Fruit fly (Drosophila melanogaster) whole organism, prepupa: ENCODE results near the gene CG7523.

ENCODE experiments used
- Blimp-1 ChIP-seq: fragments of 200-800 bp; sonication (Bioruptor generic); optimal IDR thresholded peaks from 3 replicates; lab custom pipeline; 2017; ENCODE audit warnings: missing biosample characterization, missing genetic modification characterization, mild to moderate bottlenecking, moderate library complexity, missing genetic modification reagents
- CG10669 ChIP-seq: fragments of 200-800 bp; sonication (Bioruptor generic); optimal IDR thresholded peaks from 3 replicates; lab custom pipeline; 2018; ENCODE audit warnings: missing biosample characterization, mild to moderate bottlenecking, missing genetic modification characterization, moderate library complexity
- CG11762 ChIP-seq: fragments of 200-800 bp; sonication (Bioruptor generic); optimal IDR thresholded peaks from 3 replicates; lab custom pipeline; 2016; ENCODE audit warnings: missing biosample characterization, missing genetic modification characterization; ENCODE audit not compliant: insufficient read depth
- CG15336 ChIP-seq: fragments of 200-800 bp; sonication (Bioruptor generic); IDR thresholded peaks from 2 replicates; pipeline ENCODE4 v1.3.6; 2022; ENCODE audit warnings: missing biosample characterization, missing genetic modification characterization
- CG1621 ChIP-seq: fragments of 200-800 bp; sonication (Bioruptor generic); optimal IDR thresholded peaks from 3 replicates; lab custom pipeline; 2018; ENCODE audit warnings: missing biosample characterization, mild to moderate bottlenecking, missing genetic modification characterization
- CG3032 ChIP-seq: fragments of 200-800 bp; optimal IDR thresholded peaks from 2 replicates; lab custom pipeline; 2019; ENCODE audit warnings: missing biosample characterization, mild to moderate bottlenecking, missing genetic modification characterization, moderate library complexity
- CG31627 ChIP-seq: fragments of 200-800 bp; sonication (Bioruptor generic); optimal IDR thresholded peaks from 3 replicates; lab custom pipeline; 2016; ENCODE audit warnings: missing biosample characterization, missing genetic modification characterization
- CG34406 ChIP-seq: fragments of 200-800 bp; sonication (Bioruptor generic); optimal IDR thresholded peaks from 3 replicates; lab custom pipeline; 2016; ENCODE audit warnings: missing biosample characterization, missing genetic modification characterization
- CG4318 ChIP-seq: fragments of 200-800 bp; sonication (Bioruptor generic); optimal IDR thresholded peaks from 3 replicates; lab custom pipeline; 2017; ENCODE audit warnings: missing biosample characterization, mild to moderate bottlenecking, missing genetic modification characterization
- CG6792 ChIP-seq: fragments of 200-800 bp; sonication (Bioruptor generic); optimal IDR thresholded peaks from 3 replicates; lab custom pipeline; 2016; ENCODE audit warnings: missing biosample characterization, missing genetic modification characterization
- CG6808 ChIP-seq: fragments of 200-800 bp; sonication (Bioruptor generic); optimal IDR thresholded peaks from 3 replicates; lab custom pipeline; 2017; ENCODE audit warnings: missing biosample characterization, missing genetic modification characterization, mild to moderate bottlenecking, moderate library complexity, missing genetic modification reagents
- CG6854 ChIP-seq: fragments of 200-800 bp; sonication (Bioruptor generic); optimal IDR thresholded peaks from 2 replicates; lab custom pipeline; 2017; ENCODE audit warnings: missing biosample characterization, mild to moderate bottlenecking, missing genetic modification characterization
- CG7368 ChIP-seq: fragments of 200-800 bp; sonication (Bioruptor generic); optimal IDR thresholded peaks from 3 replicates; lab custom pipeline; 2016; ENCODE audit warnings: missing biosample characterization, missing genetic modification characterization
- CG8119 ChIP-seq: fragments of 200-800 bp; sonication (Bioruptor generic); IDR thresholded peaks from 3 replicates; pipeline ENCODE4 v1.3.6; 2022; ENCODE audit warnings: missing biosample characterization, missing genetic modification characterization
- CG8319 ChIP-seq: fragments of 200-800 bp; sonication (Bioruptor generic); optimal IDR thresholded peaks from 3 replicates; lab custom pipeline; 2016; ENCODE audit warnings: missing biosample characterization, missing genetic modification characterization
- CG8632 ChIP-seq: fragments of 200-800 bp; sonication (Bioruptor generic); optimal IDR thresholded peaks from 3 replicates; lab custom pipeline; 2016; ENCODE audit warnings: missing biosample characterization, missing genetic modification characterization
- CG9139 ChIP-seq: fragments of 200-800 bp; sonication (Bioruptor generic); optimal IDR thresholded peaks from 3 replicates; lab custom pipeline; 2017; ENCODE audit warnings: missing biosample characterization, mild to moderate bottlenecking, missing genetic modification characterization
- Eip75B ChIP-seq: fragments of 200-800 bp; sonication (Bioruptor generic); optimal IDR thresholded peaks from 3 replicates; lab custom pipeline; 2016; ENCODE audit warnings: missing biosample characterization, missing genetic modification characterization
- Eip78C ChIP-seq: fragments of 200-800 bp; sonication (Bioruptor generic); peaks from one replicate; lab custom pipeline; 2016; ENCODE audit warnings: missing biosample characterization, missing genetic modification characterization
- Gug ChIP-seq: fragments of 200-800 bp; sonication (Bioruptor generic); IDR thresholded peaks from 2 replicates; pipeline ENCODE4 v1.3.6; 2022; ENCODE audit warnings: missing biosample characterization, missing genetic modification characterization
- Hr39 ChIP-seq: fragments of 200-800 bp; sonication (Bioruptor generic); optimal IDR thresholded peaks from 2 replicates; lab custom pipeline; 2016; ENCODE audit warnings: missing biosample characterization, missing genetic modification characterization
- Hr4 ChIP-seq: fragments of 200-800 bp; sonication (Bioruptor generic); optimal IDR thresholded peaks from 3 replicates; lab custom pipeline; 2016; ENCODE audit warnings: missing biosample characterization, missing genetic modification characterization
- OdsH ChIP-seq: fragments of 200-800 bp; sonication (Bioruptor generic); optimal IDR thresholded peaks from 3 replicates; lab custom pipeline; 2016; ENCODE audit warnings: missing biosample characterization, missing genetic modification characterization
- Smox ChIP-seq: fragments of 200-800 bp; sonication (Bioruptor generic); optimal IDR thresholded peaks from 3 replicates; lab custom pipeline; 2016; ENCODE audit warnings: missing biosample characterization, missing genetic modification characterization
- Sox102F ChIP-seq: fragments of 200-800 bp; sonication (Bioruptor generic); optimal IDR thresholded peaks from 2 replicates; lab custom pipeline; 2016; ENCODE audit warnings: missing biosample characterization, mild to moderate bottlenecking, missing genetic modification characterization
- achi ChIP-seq: fragments of 200-800 bp; sonication (Bioruptor generic); optimal IDR thresholded peaks from 3 replicates; lab custom pipeline; 2016; ENCODE audit warnings: missing biosample characterization, missing genetic modification characterization
- acj6 ChIP-seq: fragments of 200-800 bp; sonication (Bioruptor generic); optimal IDR thresholded peaks from 3 replicates; lab custom pipeline; 2016; ENCODE audit warnings: missing biosample characterization, missing genetic modification characterization
- eg ChIP-seq: fragments of 200-800 bp; sonication (Bioruptor generic); IDR thresholded peaks from 3 replicates; pipeline ENCODE4 v1.3.6; 2022; ENCODE audit warnings: missing biosample characterization, missing genetic modification characterization
- esn ChIP-seq: fragments of 200-800 bp; sonication (Bioruptor generic); optimal IDR thresholded peaks from 2 replicates; lab custom pipeline; 2016; ENCODE audit warnings: missing biosample characterization, mild to moderate bottlenecking, missing genetic modification characterization, moderate library complexity
- fkh ChIP-seq: fragments of 200-800 bp; sonication (Bioruptor generic); optimal IDR thresholded peaks from 3 replicates; lab custom pipeline; 2017; ENCODE audit warnings: missing biosample characterization, mild to moderate bottlenecking, missing genetic modification characterization, moderate library complexity
- net ChIP-seq: fragments of 200-800 bp; sonication (Bioruptor generic); optimal IDR thresholded peaks from 3 replicates; lab custom pipeline; 2016; ENCODE audit warnings: missing biosample characterization, missing genetic modification characterization
- salr ChIP-seq, 2 experiments: fragments of 200-800 bp; sonication (Bioruptor generic); optimal IDR thresholded peaks; 3 replicates each; lab custom pipeline; 2016 to 2018; ENCODE audit warnings: missing biosample characterization in 2 of 2, missing genetic modification characterization in 2 of 2, mild to moderate bottlenecking in 1 of 2
- ss ChIP-seq, 2 experiments: fragments of 200-800 bp; sonication (Bioruptor generic); optimal IDR thresholded peaks; 2 replicates in 1 of 2; 3 replicates in 1 of 2; lab custom pipeline; 2017 to 2018; ENCODE audit warnings: mild to moderate bottlenecking in 2 of 2, missing biosample characterization in 2 of 2, missing genetic modification characterization in 2 of 2, moderate library complexity in 1 of 2
- svp ChIP-seq: fragments of 200-800 bp; sonication (Bioruptor generic); peaks from one replicate; lab custom pipeline; 2016; ENCODE audit warnings: missing biosample characterization, missing genetic modification characterization
- topi ChIP-seq: fragments of 200-800 bp; sonication (Bioruptor generic); optimal IDR thresholded peaks from 3 replicates; lab custom pipeline; 2016; ENCODE audit warnings: missing biosample characterization, missing genetic modification characterization

Gene CG7523

dm6 chr3R:17705899-17706831, 35.5 kb upstream of the CG7523 start (continued):
- TF ChIP-seq Eip78C, result peak; percentile 73
- no peak for TF ChIP-seq Smox
- TF ChIP-seq CG10669, result peak; percentile 35
- no peak for TF ChIP-seq CG31627 (GFP tag; lab: Kevin White, UChicago)
- TF ChIP-seq CG8632 (GFP tag; lab: Kevin White, UChicago), result no peak
- TF ChIP-seq fkh (GFP tag; lab: Kevin White, UChicago), result peak; percentile 5
- no peak for TF ChIP-seq CG4318 (GFP tag; lab: Kevin White, UChicago)
- no peak for TF ChIP-seq Gug
- TF ChIP-seq Blimp-1 (GFP tag; lab: Kevin White, UChicago), result peak; percentile 32
- no peak for TF ChIP-seq CG6792 (GFP tag; lab: Kevin White, UChicago)
- no peak for TF ChIP-seq CG7368 (GFP tag; lab: Kevin White, UChicago)
- no peak for TF ChIP-seq CG1621 (tag; lab: Kevin White, UChicago)
- no peak for TF ChIP-seq OdsH (GFP tag; lab: Kevin White, UChicago)
- TF ChIP-seq CG15336 (GFP tag; lab: Robert Waterston, UW), result no peak
- no peak for TF ChIP-seq CG8119 (GFP tag; lab: Robert Waterston, UW)
- TF ChIP-seq CG34406 (GFP tag; lab: Kevin White, UChicago), result peak; percentile 24
- no peak for TF ChIP-seq topi (GFP tag; lab: Kevin White, UChicago)
- TF ChIP-seq Hr4, result no peak
- no peak for TF ChIP-seq achi
- peak; percentile 86 for TF ChIP-seq svp (GFP tag; lab: Kevin White, UChicago)
- TF ChIP-seq ss (GFP tag; optimal IDR thresholded peaks at IDR 0.05; lab: Kevin White, UChicago), result peak; percentile 38 to 62
- TF ChIP-seq net (GFP tag; lab: Kevin White, UChicago), result no peak
- TF ChIP-seq CG11762 (GFP tag; lab: Kevin White, UChicago), result no peak
- peak; percentile 25 for TF ChIP-seq acj6 (GFP tag; lab: Kevin White, UChicago)
- peak; percentile 66 for TF ChIP-seq Eip75B (GFP tag; lab: Kevin White, UChicago)
- TF ChIP-seq esn (GFP tag; lab: Kevin White, UChicago), result no peak

dm6 chr3R:17705140-17705539, 34.4 kb upstream of the CG7523 start:
- TF ChIP-seq Hr4, result no peak
- TF ChIP-seq eg (GFP tag; lab: Robert Waterston, UW), result no peak

- TF ChIP-seq CG8319 (GFP tag; lab: Kevin White, UChicago), result no peak
- TF ChIP-seq CG1621 (tag; lab: Kevin White, UChicago), result no peak
- TF ChIP-seq ss (GFP tag; optimal IDR thresholded peaks at IDR 0.05; lab: Kevin White, UChicago), result no peak
- no peak for TF ChIP-seq achi
- no peak for TF ChIP-seq esn (GFP tag; lab: Kevin White, UChicago)
- no peak for TF ChIP-seq Sox102F (GFP tag; lab: Kevin White, UChicago)
- no peak for TF ChIP-seq Hr39 (GFP tag; lab: Kevin White, UChicago)
- peak; percentile 9 for TF ChIP-seq CG6808 (GFP tag; lab: Kevin White, UChicago)
- TF ChIP-seq CG3032 (tag; lab: Kevin White, UChicago), result no peak
- no peak for TF ChIP-seq salr (GFP tag; optimal IDR thresholded peaks at IDR 0.05; lab: Kevin White, UChicago)
- no peak for TF ChIP-seq CG9139
- TF ChIP-seq CG6854, result peak; percentile 5
Observed at dm6 chr3R:17704538-17704854, 33.8 kb upstream of the CG7523 start.
